Fruit fly (Drosophila melanogaster): Measurements from ENCODE around the gene CG6951.

CG6951 gene

dm6 chr3L:20247513-20248173, 6.6 kb downstream of the CG6951 start, which contains the start of gene rdgC:
Gene rdgC, plus strand, starts transcription at chr3L:20248080.
- peak; percentile 31 for TF ChIP-seq CG17801 (GFP tag; optimal IDR thresholded peaks at IDR 0.05; ENCODE audit: partially characterized antibody)

- no peak for TF ChIP-seq CG17801 (GFP tag; optimal IDR thresholded peaks at IDR 0.05; ENCODE audit: partially characterized antibody)
Measured at dm6 chr3L:20265514-20265913, 24.4 kb downstream of the CG6951 start, which contains the start of gene CG32228. Gene CG32228, plus strand, starts transcription at chr3L:20265814.

- no peak for TF ChIP-seq CG17801 (GFP tag; optimal IDR thresholded peaks at IDR 0.05; ENCODE audit: partially characterized antibody)
Measured at dm6 chr3L:20275235-20275634, 34.2 kb downstream of the CG6951 start, which contains the start of gene CG17122. Gene CG17122, minus strand, starts transcription at chr3L:20275335.

dm6 chr3L:20275886-20276285, 34.8 kb downstream of the CG6951 start:
- no peak for TF ChIP-seq CG17801 (GFP tag; optimal IDR thresholded peaks at IDR 0.05; ENCODE audit: partially characterized antibody)

- TF ChIP-seq CG17801 (GFP tag; optimal IDR thresholded peaks at IDR 0.05; ENCODE audit: partially characterized antibody), result no peak
Measured at dm6 chr3L:20276615-20277014, 35.5 kb downstream of the CG6951 start.

- TF ChIP-seq CG17801 (GFP tag; optimal IDR thresholded peaks at IDR 0.05; ENCODE audit: partially characterized antibody), result no peak
Measured at dm6 chr3L:20281254-20281653, 40.2 kb downstream of the CG6951 start.

dm6 chr3L:20287046-20287445, 46.0 kb downstream of the CG6951 start:
- TF ChIP-seq CG17801 (GFP tag; optimal IDR thresholded peaks at IDR 0.05; ENCODE audit: partially characterized antibody), result no peak

Data from ovary, adult (tissue).